Worm (Caenorhabditis elegans) whole organism, L3 larva: ENCODE data around the gene fndc-1.
A peak's percentile ranks its signal among the peaks of the same experiment; 100 is the strongest.

Source experiments
- R02D3.7 ChIP-seq: fragments of 150-350 bp; optimal IDR thresholded peaks from 2 replicates; lab custom pipeline; 2014; ENCODE audit warnings: missing biosample characterization, missing genetic modification characterization
- ZK546.5 ChIP-seq: sonication (generic microtip); optimal IDR thresholded peaks from 2 replicates; lab custom pipeline; 2017; ENCODE audit warnings: missing biosample characterization, missing genetic modification characterization
- aly-2 ChIP-seq: fragments of 150-350 bp; optimal IDR thresholded peaks from 2 replicates; lab custom pipeline; 2014; ENCODE audit warnings: missing biosample characterization, missing genetic modification characterization
- ama-1 ChIP-seq: fragments of 150-350 bp; optimal IDR thresholded peaks from 2 replicates; lab custom pipeline; 2018
- ceh-16 ChIP-seq: sonication (generic microtip); optimal IDR thresholded peaks from 2 replicates; lab custom pipeline; 2017; ENCODE audit warnings: missing biosample characterization, missing genetic modification characterization
- ceh-28 ChIP-seq: fragments of 150-350 bp; optimal IDR thresholded peaks from 2 replicates; lab custom pipeline; 2014; ENCODE audit warnings: missing biosample characterization, missing genetic modification reagents, missing genetic modification characterization
- ceh-82 ChIP-seq: fragments of 150-350 bp; optimal IDR thresholded peaks from 2 replicates; lab custom pipeline; 2014; ENCODE audit warnings: missing biosample characterization, missing genetic modification characterization
- ceh-9 ChIP-seq: sonication (generic microtip); optimal IDR thresholded peaks from 2 replicates; lab custom pipeline; 2018; ENCODE audit warnings: missing biosample characterization, missing genetic modification characterization
- egl-5 ChIP-seq: fragments of 150-350 bp; optimal IDR thresholded peaks from 2 replicates; lab custom pipeline; 2017; ENCODE audit warnings: missing biosample characterization, missing genetic modification reagents, missing genetic modification characterization, inconsistent platforms
- elt-1 ChIP-seq: fragments of 150-350 bp; optimal IDR thresholded peaks from 2 replicates; lab custom pipeline; 2014; ENCODE audit warnings: missing biosample characterization, missing genetic modification characterization
- elt-2 ChIP-seq: sonication (generic microtip); optimal IDR thresholded peaks from 2 replicates; lab custom pipeline; 2016; ENCODE audit warnings: missing genetic modification reagents, mild to moderate bottlenecking, missing genetic modification characterization, missing compliant biosample characterization
- elt-3 ChIP-seq, 3 experiments: fragments of 150-350 bp in 1 of 3; sonication (generic microtip) in 2 of 3; optimal IDR thresholded peaks; 2 replicates in 2 of 3; 4 replicates in 1 of 3; lab custom pipeline; 2014 to 2017; ENCODE audit warnings: missing biosample characterization in 3 of 3, missing genetic modification characterization in 3 of 3
- fkh-10 ChIP-seq: sonication (generic microtip); optimal IDR thresholded peaks from 2 replicates; lab custom pipeline; 2017; ENCODE audit warnings: missing biosample characterization, missing genetic modification reagents, missing genetic modification characterization
- jun-1 ChIP-seq: fragments of 150-350 bp; optimal IDR thresholded peaks from 2 replicates; lab custom pipeline; 2014; ENCODE audit warnings: missing biosample characterization, missing genetic modification reagents, missing genetic modification characterization
- lin-15B ChIP-seq: fragments of 150-350 bp; optimal IDR thresholded peaks from 2 replicates; lab custom pipeline; 2014; ENCODE audit warnings: missing biosample characterization, missing genetic modification characterization
- lin-39 ChIP-seq: fragments of 150-350 bp; optimal IDR thresholded peaks from 2 replicates; lab custom pipeline; 2018; ENCODE audit warnings: missing biosample characterization, missing genetic modification reagents, missing genetic modification characterization
- mdl-1 ChIP-seq: fragments of 150-350 bp; optimal IDR thresholded peaks from 2 replicates; lab custom pipeline; 2014; ENCODE audit warnings: missing biosample characterization, missing genetic modification characterization
- nfya-1 ChIP-seq: sonication (generic microtip); optimal IDR thresholded peaks from 2 replicates; lab custom pipeline; 2017; ENCODE audit warnings: missing genetic modification characterization, mild to moderate bottlenecking, missing compliant biosample characterization, antibody characterized with exemption, moderate library complexity; ENCODE audit not compliant: insufficient read depth
- nhr-11 ChIP-seq: fragments of 150-350 bp; optimal IDR thresholded peaks from 2 replicates; lab custom pipeline; 2014; ENCODE audit warnings: missing biosample characterization, missing genetic modification characterization
- nhr-12 ChIP-seq: fragments of 150-350 bp; optimal IDR thresholded peaks from 2 replicates; lab custom pipeline; 2014; ENCODE audit warnings: missing biosample characterization, missing genetic modification characterization
- nhr-237 ChIP-seq: fragments of 150-350 bp; optimal IDR thresholded peaks from 2 replicates; lab custom pipeline; 2014; ENCODE audit warnings: missing biosample characterization, missing genetic modification characterization
- nhr-25 ChIP-seq: sonication (generic microtip); optimal IDR thresholded peaks from 2 replicates; lab custom pipeline; 2017; ENCODE audit warnings: missing biosample characterization, missing genetic modification characterization
- nhr-28 ChIP-seq: fragments of 150-350 bp; optimal IDR thresholded peaks from 2 replicates; lab custom pipeline; 2014; ENCODE audit warnings: missing biosample characterization, missing genetic modification characterization
- nhr-43 ChIP-seq: sonication (generic microtip); optimal IDR thresholded peaks from 2 replicates; lab custom pipeline; 2016; ENCODE audit warnings: mild to moderate bottlenecking, missing genetic modification characterization, missing compliant biosample characterization; ENCODE audit not compliant: poor library complexity, severe bottlenecking
- nhr-67 ChIP-seq: fragments of 150-350 bp; optimal IDR thresholded peaks from 2 replicates; lab custom pipeline; 2014; ENCODE audit warnings: missing biosample characterization, missing genetic modification characterization
- nhr-76 ChIP-seq: fragments of 150-350 bp; sonication (generic microtip); optimal IDR thresholded peaks from 5 replicates; lab custom pipeline; 2014; ENCODE audit warnings: missing biosample characterization, missing genetic modification characterization
- nhr-77 ChIP-seq: fragments of 150-350 bp; optimal IDR thresholded peaks from 2 replicates; lab custom pipeline; 2014; ENCODE audit warnings: missing biosample characterization, missing genetic modification characterization
- pqm-1 ChIP-seq: fragments of 150-350 bp; optimal IDR thresholded peaks from 2 replicates; lab custom pipeline; 2017; ENCODE audit warnings: missing biosample characterization, missing genetic modification characterization, inconsistent platforms
- sea-2 ChIP-seq: fragments of 150-350 bp; sonication (generic microtip); optimal IDR thresholded peaks from 4 replicates; lab custom pipeline; 2014; ENCODE audit warnings: missing biosample characterization, missing genetic modification reagents, missing genetic modification characterization
- tbx-2 ChIP-seq: sonication (generic microtip); optimal IDR thresholded peaks from 2 replicates; lab custom pipeline; 2016; ENCODE audit warnings: mild to moderate bottlenecking, missing genetic modification characterization, missing compliant biosample characterization
- unc-39 ChIP-seq: sonication (generic microtip); optimal IDR thresholded peaks from 4 replicates; lab custom pipeline; 2017; ENCODE audit warnings: missing biosample characterization, missing genetic modification characterization
- unc-62 ChIP-seq: fragments of 150-350 bp; sonication (generic microtip); optimal IDR thresholded peaks from 4 replicates; lab custom pipeline; 2014; ENCODE audit warnings: missing biosample characterization, missing genetic modification reagents, missing genetic modification characterization
- zag-1 ChIP-seq: fragments of 150-350 bp; optimal IDR thresholded peaks from 2 replicates; lab custom pipeline; 2014; ENCODE audit warnings: missing biosample characterization, missing genetic modification characterization
- ztf-4 ChIP-seq: fragments of 150-350 bp; optimal IDR thresholded peaks from 2 replicates; lab custom pipeline; 2014; ENCODE audit warnings: missing biosample characterization, missing genetic modification characterization

fndc-1 gene

ce11 chrII:11221771-11222355 lies 15.3 kb downstream of the fndc-1 start, which contains the start of gene plpr-1:
Gene plpr-1 (plus strand): TSS chrII:11222305.
- no peak for TF ChIP-seq ZK546.5
- no peak for TF ChIP-seq elt-2 (tag; lab: Kevin White, UChicago)
- no peak for TF ChIP-seq lin-39 (tag; lab: Kevin White, UChicago)
- TF ChIP-seq aly-2 (tag; lab: Kevin White, UChicago): no peak
- no peak for TF ChIP-seq nhr-237 (tag; lab: Kevin White, UChicago)
- no peak for TF ChIP-seq unc-62 (GFP tag; lab: Kevin White, UChicago)
- no peak for TF ChIP-seq unc-39
- no peak for TF ChIP-seq ceh-28 (tag; lab: Kevin White, UChicago)
- TF ChIP-seq nhr-76 (tag; lab: Kevin White, UChicago): no peak
- TF ChIP-seq ceh-82 (tag; lab: Kevin White, UChicago): no peak
- TF ChIP-seq nhr-67 (tag; lab: Kevin White, UChicago): no peak
- TF ChIP-seq ama-1: no peak
- no peak for TF ChIP-seq nhr-28 (tag; lab: Kevin White, UChicago)
- no peak for TF ChIP-seq nhr-77
- no peak for TF ChIP-seq lin-15B
- no peak for TF ChIP-seq zag-1
- no peak for TF ChIP-seq ceh-9 (tag; lab: Kevin White, UChicago)
- TF ChIP-seq nhr-43 (tag; lab: Kevin White, UChicago): no peak
- TF ChIP-seq nhr-11: no peak
- no peak for TF ChIP-seq sea-2

DNA sequence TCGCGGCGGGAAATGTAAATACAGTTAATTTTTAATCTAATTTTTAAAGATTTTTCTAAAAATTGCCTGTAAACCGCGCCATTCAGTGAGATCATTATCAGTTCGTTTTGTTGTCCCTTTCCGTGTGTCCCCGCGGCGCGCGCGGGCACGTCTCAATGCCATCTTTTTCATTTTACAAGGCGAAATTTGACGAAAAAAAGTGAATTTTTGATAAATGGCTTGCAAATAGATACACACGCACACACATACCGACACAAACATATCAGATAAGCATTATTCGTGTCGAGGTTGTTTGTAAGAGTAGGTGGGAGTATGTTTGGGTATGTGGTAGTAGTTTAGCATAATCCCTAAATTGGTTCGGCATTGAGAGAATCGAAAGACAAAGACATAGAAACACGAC lies 31.3 kb downstream of the fndc-1 start:
- TF ChIP-seq nhr-25 (peak; percentile 78), ztf-4 (tag; lab: Kevin White, UChicago) (no peak), elt-1 (tag; lab: Kevin White, UChicago) (peak; percentile 82)

- TF ChIP-seq nhr-12 (no peak), zag-1 (no peak), nhr-76 (tag; lab: Kevin White, UChicago) (no peak), elt-3 (tag; optimal IDR thresholded peaks at IDR 0.05; lab: Kevin White, UChicago) (no peak), R02D3.7 (tag; lab: Kevin White, UChicago) (no peak), nhr-43 (tag; lab: Kevin White, UChicago) (no peak), egl-5 (tag; lab: Kevin White, UChicago) (no peak), fkh-10 (GFP tag; lab: Kevin White, UChicago) (no peak), ceh-28 (tag; lab: Kevin White, UChicago) (no peak), nfya-1 (tag; lab: Kevin White, UChicago) (no peak), tbx-2 (tag; lab: Kevin White, UChicago) (no peak), ama-1 (no peak), jun-1 (no peak), ceh-16 (tag; lab: Kevin White, UChicago) (no peak), aly-2 (tag; lab: Kevin White, UChicago) (no peak), mdl-1 (tag; lab: Kevin White, UChicago) (no peak), ceh-82 (tag; lab: Kevin White, UChicago) (no peak), pqm-1 (tag; lab: Kevin White, UChicago) (no peak)
These were observed 32.4 kb downstream of the fndc-1 start for ce11 chrII:11204731-11205130.

- TF ChIP-seq nhr-43 (tag; lab: Kevin White, UChicago) (no peak), elt-1 (tag; lab: Kevin White, UChicago) (peak; percentile 46), nhr-25 (peak; percentile 6)
These were observed 34.4 kb downstream of the fndc-1 start, which contains the start of gene srap-1 for ce11 chrII:11202581-11203271. Gene srap-1 (plus strand): TSS chrII:11203221.
